Fruit fly (Drosophila melanogaster) whole organism, embryonic: ENCODE data around the gene Rab7.

Source experiments
- Awh ChIP-seq: fragments of 200-800 bp; sonication (Bioruptor generic); IDR thresholded peaks from 2 replicates; pipeline ENCODE4, ENCODE4 v1.3.6; 2022; ENCODE audit warnings: missing biosample characterization, missing genetic modification characterization
- Blimp-1 ChIP-seq: fragments of 200-800 bp; sonication (Bioruptor generic); optimal IDR thresholded peaks from 3 replicates; lab custom pipeline; 2018; ENCODE audit warnings: missing biosample characterization, missing genetic modification characterization, mild to moderate bottlenecking, moderate library complexity, missing genetic modification reagents
- BtbVII ChIP-seq: fragments of 200-800 bp; sonication (Bioruptor generic); optimal IDR thresholded peaks from 3 replicates; lab custom pipeline; 2017; ENCODE audit warnings: missing biosample characterization, mild to moderate bottlenecking, missing genetic modification characterization
- CG10267 ChIP-seq: fragments of 200-800 bp; sonication (Bioruptor generic); optimal IDR thresholded peaks from 2 replicates; lab custom pipeline; 2018; ENCODE audit warnings: missing biosample characterization, mild to moderate bottlenecking, missing genetic modification characterization, moderate library complexity
- CG10959 ChIP-seq: fragments of 200-800 bp; sonication (Bioruptor generic); IDR thresholded peaks from 2 replicates; pipeline ENCODE4 v1.3.6; 2022; ENCODE audit warnings: missing biosample characterization, missing genetic modification characterization
- CG12659 ChIP-seq: fragments of 200-800 bp; sonication (Bioruptor generic); optimal IDR thresholded peaks from 3 replicates; lab custom pipeline; 2017; ENCODE audit warnings: mild to moderate bottlenecking, missing biosample characterization, missing genetic modification reagents, missing genetic modification characterization
- CG14441 ChIP-seq: fragments of 200-800 bp; sonication (Bioruptor generic); IDR thresholded peaks from 2 replicates; pipeline ENCODE4 v1.3.6; 2022; ENCODE audit warnings: missing biosample characterization, missing genetic modification characterization
- CG15073 ChIP-seq: fragments of 200-800 bp; sonication (Bioruptor generic); optimal IDR thresholded peaks from 2 replicates; lab custom pipeline; 2016; ENCODE audit warnings: missing biosample characterization, missing genetic modification characterization
- CG15269 ChIP-seq: fragments of 200-800 bp; sonication (Bioruptor generic); optimal IDR thresholded peaks from 2 replicates; lab custom pipeline; 2018; ENCODE audit warnings: missing biosample characterization, mild to moderate bottlenecking, missing genetic modification characterization, moderate library complexity
- CG17829 ChIP-seq: fragments of 200-800 bp; optimal IDR thresholded peaks from 2 replicates; lab custom pipeline; 2019; ENCODE audit warnings: missing biosample characterization, mild to moderate bottlenecking, missing genetic modification characterization, moderate library complexity
- CG34376 ChIP-seq: fragments of 200-800 bp; sonication (Bioruptor generic); optimal IDR thresholded peaks from 2 replicates; lab custom pipeline; 2018; ENCODE audit warnings: missing biosample characterization, mild to moderate bottlenecking, missing genetic modification characterization
- CG4707 ChIP-seq: fragments of 200-800 bp; sonication (Bioruptor generic); optimal IDR thresholded peaks from 2 replicates; lab custom pipeline; 2018; ENCODE audit warnings: missing biosample characterization, mild to moderate bottlenecking, missing genetic modification characterization, moderate library complexity
- CG4820 ChIP-seq: fragments of 200-800 bp; sonication (Bioruptor generic); optimal IDR thresholded peaks from 3 replicates; lab custom pipeline; 2016; ENCODE audit warnings: missing biosample characterization, missing genetic modification characterization
- CG6689 ChIP-seq: fragments of 200-800 bp; sonication (Bioruptor generic); IDR thresholded peaks from 2 replicates; pipeline ENCODE4 v1.3.6; 2022; ENCODE audit warnings: missing biosample characterization, missing genetic modification characterization
- CG7963 ChIP-seq: fragments of 200-800 bp; sonication (Bioruptor generic); IDR thresholded peaks from 3 replicates; pipeline ENCODE4 v1.3.6; 2022; ENCODE audit warnings: missing biosample characterization, missing genetic modification characterization; ENCODE audit not compliant: partially characterized antibody
- CG8281 ChIP-seq: fragments of 200-800 bp; sonication (Bioruptor generic); optimal IDR thresholded peaks from 2 replicates; lab custom pipeline; 2018; ENCODE audit warnings: missing biosample characterization, mild to moderate bottlenecking, missing genetic modification characterization, moderate library complexity
- CkIIα-i1 ChIP-seq: fragments of 200-800 bp; sonication (Bioruptor generic); IDR thresholded peaks from 2 replicates; pipeline ENCODE4 v1.3.6; 2022; ENCODE audit warnings: missing biosample characterization, missing genetic modification characterization
- Dip3 ChIP-seq: fragments of 200-800 bp; sonication (Bioruptor generic); optimal IDR thresholded peaks from 3 replicates; lab custom pipeline; 2016; ENCODE audit warnings: missing biosample characterization, missing genetic modification characterization
- Hey ChIP-seq: fragments of 200-800 bp; sonication (Bioruptor generic); optimal IDR thresholded peaks from 3 replicates; lab custom pipeline; 2018; ENCODE audit warnings: missing biosample characterization, mild to moderate bottlenecking, missing genetic modification characterization
- Hr78 ChIP-seq, 2 experiments: fragments of 200-800 bp in 1 of 2; fragments of >200 bp in 1 of 2; sonication (Bioruptor generic) in 1 of 2; optimal IDR thresholded peaks; 2 replicates each; lab custom pipeline; 2017 to 2019; ENCODE audit warnings: missing biosample characterization in 2 of 2, missing genetic modification characterization in 2 of 2, mild to moderate bottlenecking in 1 of 2, moderate library complexity in 1 of 2
- NC2α ChIP-seq: fragments of 200-800 bp; sonication (Bioruptor generic); optimal IDR thresholded peaks from 2 replicates; lab custom pipeline; 2016; ENCODE audit warnings: missing biosample characterization, missing genetic modification characterization
- Nf-YC ChIP-seq: fragments of 200-800 bp; optimal IDR thresholded peaks from 3 replicates; lab custom pipeline; 2019; ENCODE audit warnings: missing biosample characterization, mild to moderate bottlenecking, missing genetic modification characterization, moderate library complexity
- Rx ChIP-seq: fragments of 200-800 bp; sonication (Bioruptor generic); IDR thresholded peaks from 2 replicates; pipeline ENCODE4 v1.3.6; 2022; ENCODE audit warnings: missing biosample characterization, missing genetic modification characterization
- Ssrp ChIP-seq: fragments of 200-800 bp; sonication (Bioruptor generic); optimal IDR thresholded peaks from 2 replicates; lab custom pipeline; 2018; ENCODE audit warnings: missing biosample characterization, mild to moderate bottlenecking, missing genetic modification characterization, moderate library complexity
- Vsx1 ChIP-seq: fragments of 200-800 bp; sonication (Bioruptor generic); optimal IDR thresholded peaks from 2 replicates; lab custom pipeline; 2017; ENCODE audit warnings: missing biosample characterization, mild to moderate bottlenecking, missing genetic modification characterization, missing genetic modification reagents
- amos ChIP-seq: fragments of 200-800 bp; sonication (Bioruptor generic); IDR thresholded peaks from 2 replicates; pipeline ENCODE4 v1.3.6; 2022; ENCODE audit warnings: missing biosample characterization, missing genetic modification characterization; ENCODE audit not compliant: partially characterized antibody
- aop ChIP-seq: fragments of 200-800 bp; sonication (Bioruptor generic); IDR thresholded peaks from 2 replicates; pipeline ENCODE4 v1.3.6; 2022; ENCODE audit warnings: missing biosample characterization, missing genetic modification characterization
- ara ChIP-seq: fragments of 200-800 bp; sonication (Bioruptor generic); IDR thresholded peaks from 2 replicates; pipeline ENCODE4 v1.3.6; 2022; ENCODE audit warnings: missing biosample characterization, missing genetic modification characterization
- az2 ChIP-seq: fragments of 200-800 bp; sonication (Bioruptor generic); optimal IDR thresholded peaks from 3 replicates; lab custom pipeline; 2016; ENCODE audit warnings: missing biosample characterization, missing genetic modification characterization
- cas ChIP-seq: fragments of 200-800 bp; sonication (Bioruptor generic); IDR thresholded peaks from 2 replicates; pipeline ENCODE4 v1.3.6; 2022; ENCODE audit warnings: missing biosample characterization, missing genetic modification characterization
- corto ChIP-seq: fragments of 200-800 bp; sonication (Bioruptor generic); optimal IDR thresholded peaks from 2 replicates; lab custom pipeline; 2016; ENCODE audit warnings: missing biosample characterization, mild to moderate bottlenecking, missing genetic modification characterization, moderate library complexity
- gsb-n ChIP-seq: fragments of 200-800 bp; sonication (Bioruptor generic); optimal IDR thresholded peaks from 3 replicates; lab custom pipeline; 2018; ENCODE audit warnings: missing biosample characterization, mild to moderate bottlenecking, missing genetic modification characterization
- hbn ChIP-seq: fragments of 200-800 bp; sonication (Bioruptor generic); IDR thresholded peaks from 2 replicates; pipeline ENCODE4 v1.3.6; 2022; ENCODE audit warnings: missing biosample characterization, missing genetic modification characterization; ENCODE audit not compliant: partially characterized antibody
- lola ChIP-seq, 3 experiments: fragments of >200 bp in 2 of 3; fragments of 200-800 bp in 1 of 3; sonication (Bioruptor generic) in 1 of 3; optimal IDR thresholded peaks; 2 replicates each; lab custom pipeline; 2017 to 2019; ENCODE audit warnings: missing biosample characterization in 3 of 3, missing genetic modification characterization in 3 of 3, mild to moderate bottlenecking in 1 of 3, moderate library complexity in 1 of 3
- luna ChIP-seq: fragments of 200-800 bp; sonication (Bioruptor generic); optimal IDR thresholded peaks from 2 replicates; lab custom pipeline; 2016; ENCODE audit warnings: missing biosample characterization, missing genetic modification characterization
- nau ChIP-seq: fragments of 200-800 bp; sonication (Bioruptor generic); optimal IDR thresholded peaks from 3 replicates; lab custom pipeline; 2017; ENCODE audit warnings: missing biosample characterization, mild to moderate bottlenecking, missing genetic modification characterization, missing genetic modification reagents
- oc ChIP-seq: fragments of 200-800 bp; sonication (Bioruptor generic); optimal IDR thresholded peaks from 2 replicates; lab custom pipeline; 2018; ENCODE audit warnings: missing biosample characterization, mild to moderate bottlenecking, missing genetic modification characterization, moderate library complexity
- phol ChIP-seq: fragments of 200-800 bp; sonication (Bioruptor generic); optimal IDR thresholded peaks from 3 replicates; lab custom pipeline; 2018; ENCODE audit warnings: missing biosample characterization, mild to moderate bottlenecking, missing genetic modification characterization, moderate library complexity
- sens-2 ChIP-seq: fragments of 200-800 bp; sonication (Bioruptor generic); IDR thresholded peaks from 2 replicates; pipeline ENCODE4 v1.3.6; 2022; ENCODE audit warnings: missing biosample characterization, missing genetic modification characterization
- sima ChIP-seq: fragments of 200-800 bp; sonication (Bioruptor generic); optimal IDR thresholded peaks from 2 replicates; lab custom pipeline; 2016; ENCODE audit warnings: missing biosample characterization, missing genetic modification characterization
- sqz ChIP-seq: fragments of 200-800 bp; sonication (Bioruptor generic); optimal IDR thresholded peaks from 3 replicates; lab custom pipeline; 2018; ENCODE audit warnings: missing biosample characterization, mild to moderate bottlenecking, missing genetic modification characterization
- sr ChIP-seq: fragments of 200-800 bp; sonication (Bioruptor generic); IDR thresholded peaks from 3 replicates; pipeline ENCODE4 v1.3.6; 2022; ENCODE audit warnings: missing biosample characterization, missing genetic modification characterization
- sug ChIP-seq: fragments of 200-800 bp; optimal IDR thresholded peaks from 2 replicates; lab custom pipeline; 2019; ENCODE audit warnings: missing biosample characterization, mild to moderate bottlenecking, missing genetic modification characterization, moderate library complexity
- tgo ChIP-seq: fragments of 200-800 bp; sonication (Bioruptor generic); IDR thresholded peaks from 3 replicates; pipeline ENCODE4 v1.3.6; 2022; ENCODE audit warnings: missing biosample characterization, missing genetic modification characterization
- tin ChIP-seq: fragments of 200-800 bp; sonication (Bioruptor generic); optimal IDR thresholded peaks from 3 replicates; lab custom pipeline; 2016; ENCODE audit warnings: missing biosample characterization, missing genetic modification characterization
- wek ChIP-seq: fragments of 200-800 bp; sonication (Bioruptor generic); optimal IDR thresholded peaks from 3 replicates; lab custom pipeline; 2018; ENCODE audit warnings: missing biosample characterization, mild to moderate bottlenecking, missing genetic modification characterization, moderate library complexity

Gene Rab7

DNA sequence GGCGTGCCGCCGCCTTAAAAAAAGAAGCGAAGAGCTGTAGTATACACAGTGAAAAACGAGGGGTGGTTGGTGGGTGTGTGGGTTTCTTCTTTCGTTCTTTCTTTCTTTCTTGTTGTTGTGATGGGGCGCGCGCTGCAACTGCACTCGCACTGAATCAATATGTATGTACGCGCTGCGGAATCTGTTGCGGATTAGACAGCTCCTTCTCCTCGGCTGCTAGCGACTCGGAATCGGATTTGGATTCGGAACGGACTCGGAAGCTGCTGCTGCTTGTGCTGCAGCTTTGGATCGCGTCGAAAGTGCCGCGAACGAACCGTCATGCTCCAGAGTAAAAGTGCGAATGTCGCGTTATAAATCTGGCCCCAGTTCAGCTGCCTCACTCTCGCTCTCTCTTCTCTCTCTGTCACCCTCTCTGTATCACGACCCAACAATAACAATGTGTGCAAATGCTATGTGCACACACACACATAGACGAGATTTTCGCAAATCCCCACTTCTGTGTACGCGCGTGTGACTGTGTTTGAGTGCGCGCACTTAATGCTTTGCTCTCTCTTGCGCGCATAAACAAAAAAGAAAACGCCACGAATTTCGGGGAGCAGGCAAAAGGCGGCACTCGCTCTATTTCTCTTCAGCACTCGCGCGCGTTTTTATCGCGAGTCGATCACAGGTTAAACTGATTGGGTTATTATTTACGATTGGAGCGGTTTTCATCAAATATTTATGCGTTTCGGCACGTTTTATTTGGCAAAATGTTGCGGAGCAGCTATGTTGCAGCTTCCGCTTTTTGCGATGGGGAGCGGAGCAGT is 38.4 kb downstream of the Rab7 start (continued):
- no peak for TF ChIP-seq CG4820
- no peak; the same call in 1 of the 2 replicates for TF ChIP-seq aop (GFP tag; lab: Robert Waterston, UW)
- peak; percentile 24 for TF ChIP-seq Blimp-1 (GFP tag; lab: Kevin White, UChicago)
- no peak for TF ChIP-seq luna (GFP tag; lab: Kevin White, UChicago)
- 0 out of 2 replicates have a peak, but pooled peaks have one; percentile 5 for TF ChIP-seq CG6689 (GFP tag; lab: Robert Waterston, UW)
- no peak for TF ChIP-seq az2 (GFP tag; lab: Kevin White, UChicago)
- no peak for TF ChIP-seq CG15073
- TF ChIP-seq CG12659, result no peak
- peak; percentile 22 for TF ChIP-seq Vsx1 (GFP tag; lab: Kevin White, UChicago)
- TF ChIP-seq gsb-n (tag; lab: Kevin White, UChicago), result peak; percentile 14
- 0 out of 2 replicates have a peak, but pooled peaks have one; percentile 23 for TF ChIP-seq Rx
- peak; percentile 31; the same call in 1 of the 2 replicates for TF ChIP-seq amos (GFP tag; lab: Robert Waterston, UW)
- TF ChIP-seq oc (tag; lab: Kevin White, UChicago), result no peak
- TF ChIP-seq ara (GFP tag; lab: Robert Waterston, UW), result no peak
- no peak for TF ChIP-seq CG17829 (tag; lab: Kevin White, UChicago)
- TF ChIP-seq CG10959, result no peak
- no peak for TF ChIP-seq CG7963 (GFP tag; lab: Robert Waterston, UW)

DNA sequence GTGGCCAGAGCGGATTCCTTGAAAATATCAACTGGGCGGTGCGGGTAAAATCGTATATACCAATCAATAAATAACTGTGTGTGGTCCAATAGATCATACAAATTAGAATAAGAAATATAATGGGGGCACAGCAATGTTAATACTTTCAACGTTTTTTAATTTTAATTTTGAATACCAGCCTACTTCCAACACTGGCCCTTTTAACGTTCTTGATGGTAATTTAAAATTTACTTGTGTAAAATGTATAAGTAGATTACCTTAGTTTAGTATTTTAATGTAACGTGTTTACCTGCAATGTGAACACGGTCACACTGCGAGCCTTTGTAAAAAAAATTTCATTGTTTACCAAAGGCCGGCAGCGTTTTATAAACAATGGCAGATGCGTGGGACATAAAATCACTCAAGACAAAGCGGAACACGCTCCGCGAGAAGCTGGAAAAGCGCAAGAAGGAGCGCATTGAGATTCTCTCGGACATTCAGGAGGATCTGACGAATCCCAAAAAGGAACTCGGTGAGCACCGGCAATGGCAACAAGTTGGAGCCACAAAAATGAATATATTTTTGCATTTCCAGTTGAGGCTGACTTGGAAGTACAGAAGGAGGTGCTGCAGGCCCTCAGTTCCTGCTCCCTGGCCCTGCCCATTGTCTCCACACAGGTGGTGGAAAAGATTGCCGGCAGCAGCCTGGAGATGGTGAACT is 39.2 kb downstream of the Rab7 start, which contains the start of the genes KrT95D and Mettl3:
Gene KrT95D, minus strand, starts transcription at position 3 of the 699 bp plus-strand sequence.
Gene Mettl3, plus strand, starts transcription at position 333 of the 699 bp plus-strand sequence.
- TF ChIP-seq sr (GFP tag; lab: Robert Waterston, UW) (no peak; the same call in 2 of the 3 replicates), Awh (GFP tag; lab: Robert Waterston, UW) (no peak), CG10267 (tag; lab: Kevin White, UChicago) (peak; percentile 83), sqz (GFP tag; lab: Kevin White, UChicago) (peak; percentile 99), sens-2 (GFP tag; lab: Robert Waterston, UW) (no peak), Hey (no peak), Hr78 (GFP tag; optimal IDR thresholded peaks at IDR 0.05; lab: Kevin White, UChicago) (no peak), CG8281 (tag; lab: Kevin White, UChicago) (no peak), sug (tag; lab: Kevin White, UChicago) (peak; percentile 22), CG34376 (GFP tag; lab: Kevin White, UChicago) (no peak), cas (GFP tag; lab: Robert Waterston, UW) (no peak), Dip3 (GFP tag; lab: Kevin White, UChicago) (peak; percentile 34), CkIIα-i1 (GFP tag; lab: Robert Waterston, UW) (no peak), tin (GFP tag; lab: Kevin White, UChicago) (no peak), amos (GFP tag; lab: Robert Waterston, UW) (peak; percentile 35), CG4707 (GFP tag; lab: Kevin White, UChicago) (no peak), sima (GFP tag; lab: Kevin White, UChicago) (no peak), phol (peak; percentile 56), hbn (GFP tag; lab: Robert Waterston, UW) (no peak), lola (GFP tag; optimal IDR thresholded peaks at IDR 0.05; lab: Kevin White, UChicago) (peak in 1 of 3 experiments; percentile 19), BtbVII (no peak), tgo (GFP tag; lab: Robert Waterston, UW) (no peak), NC2α (GFP tag; lab: Kevin White, UChicago) (no peak), CG15269 (tag; lab: Kevin White, UChicago) (no peak), CG14441 (GFP tag; lab: Robert Waterston, UW) (no peak), nau (GFP tag; lab: Kevin White, UChicago) (no peak), wek (GFP tag; lab: Kevin White, UChicago) (no peak), Ssrp (tag; lab: Kevin White, UChicago) (no peak), corto (GFP tag; lab: Kevin White, UChicago) (no peak), Nf-YC (tag; lab: Kevin White, UChicago) (peak; percentile 27)
